Worm (Caenorhabditis elegans): ENCODE results near the gene cwp-2.

ce11 chrV:4867535-4867934, 25.1 kb upstream of the cwp-2 start:
- TF ChIP-seq hnd-1 (tag; optimal IDR thresholded peaks at IDR 0.05) (no peak), scrt-1 (GFP tag; IDR thresholded peaks at IDR 0.05) (no peak), ets-7 (tag; optimal IDR thresholded peaks at IDR 0.05) (no peak), pes-1 (GFP tag; IDR thresholded peaks at IDR 0.05) (no peak), ama-1 (optimal IDR thresholded peaks at IDR 0.05) (no peak), tbx-11 (GFP tag; IDR thresholded peaks at IDR 0.05) (no peak), hmbx-1 (tag; optimal IDR thresholded peaks at IDR 0.05) (no peak), F13C5.2 (tag; optimal IDR thresholded peaks at IDR 0.05) (no peak), ceh-13 (GFP tag; optimal IDR thresholded peaks at IDR 0.05) (no peak), flt-1 (GFP tag; IDR thresholded peaks at IDR 0.05) (no peak)

Measured in whole organism, early embryonic.